Comparison of ENCODE assay signal across 2 worm cellular contexts in genomic region chrII:4769096-4769495, ce11.
TF ChIP-seq lines count a peak whose summit lies in the region.

No protein-coding gene starts in this region.

TF ChIP-seq in whole organism, L1 larva, 84 proteins besides CTCF, POLR2A, EP300 and RAD21 (continued from another document):
- no peak for TF ChIP-seq nhr-84 (tag; optimal IDR thresholded peaks at IDR 0.05; lab: Kevin White, UChicago)
- TF ChIP-seq unc-62 (GFP tag; optimal IDR thresholded peaks at IDR 0.05; lab: Kevin White, UChicago): no peak
- peak; percentile 4 for TF ChIP-seq nhr-90 (tag; optimal IDR thresholded peaks at IDR 0.05; lab: Kevin White, UChicago; ENCODE audit: poor library complexity)
- TF ChIP-seq fos-1 (tag; optimal IDR thresholded peaks at IDR 0.05; lab: Kevin White, UChicago): no peak
- TF ChIP-seq nhr-28 (tag; optimal IDR thresholded peaks at IDR 0.05; lab: Kevin White, UChicago): no peak
- no peak for TF ChIP-seq lin-15B (tag; optimal IDR thresholded peaks at IDR 0.05; lab: Kevin White, UChicago)
- TF ChIP-seq blmp-1 (tag; optimal IDR thresholded peaks at IDR 0.05; lab: Kevin White, UChicago): peak; percentile 84
- TF ChIP-seq efl-1 (optimal IDR thresholded peaks at IDR 0.05; lab: Kevin White, UChicago): no peak
- TF ChIP-seq efl-1 (GFP tag; optimal IDR thresholded peaks at IDR 0.05 in 1 of 2; lab: Kevin White, UChicago): peak in 1 of 2 experiments; percentile 73
- no peak for TF ChIP-seq irx-1 (tag; optimal IDR thresholded peaks at IDR 0.05; lab: Kevin White, UChicago)
- no peak for TF ChIP-seq aha-1 (tag; optimal IDR thresholded peaks at IDR 0.05; lab: Kevin White, UChicago)
- no peak for TF ChIP-seq lin-39 (tag; optimal IDR thresholded peaks at IDR 0.05; lab: Kevin White, UChicago)
- no peak for TF ChIP-seq nhr-11 (tag; optimal IDR thresholded peaks at IDR 0.05; lab: Kevin White, UChicago)
- no peak for TF ChIP-seq Y116A8C.19 (tag; optimal IDR thresholded peaks at IDR 0.05; lab: Kevin White, UChicago; ENCODE audit: borderline replicate concordance)
- no peak for TF ChIP-seq rnt-1 (tag; optimal IDR thresholded peaks at IDR 0.05; lab: Kevin White, UChicago)
- TF ChIP-seq egl-27 (tag; optimal IDR thresholded peaks at IDR 0.05; lab: Kevin White, UChicago): no peak
- peak in 1 of 6 experiments; percentile 84 for TF ChIP-seq elt-3 (tag; optimal IDR thresholded peaks at IDR 0.05; lab: Kevin White, UChicago)
- no peak for TF ChIP-seq lir-3 (tag; optimal IDR thresholded peaks at IDR 0.05; lab: Kevin White, UChicago; ENCODE audit: poor library complexity)
- no peak for TF ChIP-seq nhr-19 (GFP tag; conservative IDR thresholded peaks at IDR 0.05; lab: Robert Waterston, UW)
- no peak for TF ChIP-seq ceh-90 (tag; optimal IDR thresholded peaks at IDR 0.05; lab: Kevin White, UChicago)

TF ChIP-seq in whole organism, young adult, 124 proteins besides CTCF, POLR2A, EP300 and RAD21 (continued from another document):
- TF ChIP-seq ztf-25 (GFP tag; IDR thresholded peaks at IDR 0.05; lab: Robert Waterston, UW) (no peak), pha-4 (tag; optimal IDR thresholded peaks at IDR 0.05; lab: Kevin White, UChicago) (no peak), nhr-90 (tag; optimal IDR thresholded peaks at IDR 0.05; lab: Kevin White, UChicago) (no peak), ceh-40 (GFP tag; IDR thresholded peaks at IDR 0.05; lab: Robert Waterston, UW) (no peak), ceh-91 (GFP tag; IDR thresholded peaks at IDR 0.05; lab: Robert Waterston, UW) (no peak), ccch-3 (GFP tag; optimal IDR thresholded peaks at IDR 0.05; lab: Kevin White, UChicago) (no peak), F52B5.7 (tag; optimal IDR thresholded peaks at IDR 0.05; lab: Kevin White, UChicago) (no peak), sptf-2 (GFP tag; optimal IDR thresholded peaks at IDR 0.05; lab: Kevin White, UChicago) (no peak), nfya-1 (tag; optimal IDR thresholded peaks at IDR 0.05; lab: Kevin White, UChicago; ENCODE audit: borderline replicate concordance, insufficient read depth) (no peak), hrde-1 (tag; optimal IDR thresholded peaks at IDR 0.05; lab: Kevin White, UChicago; ENCODE audit: borderline replicate concordance) (no peak), rpc-1 (optimal IDR thresholded peaks at IDR 0.05; lab: Kevin White, UChicago) (no peak), rpc-1 (tag; optimal IDR thresholded peaks at IDR 0.05; lab: Kevin White, UChicago) (no peak), tbx-9 (tag; optimal IDR thresholded peaks at IDR 0.05; lab: Kevin White, UChicago; ENCODE audit: borderline replicate concordance) (no peak), mel-28 (tag; optimal IDR thresholded peaks at IDR 0.05; lab: Kevin White, UChicago; ENCODE audit: borderline replicate concordance) (no peak), nhr-27 (tag; optimal IDR thresholded peaks at IDR 0.05; lab: Kevin White, UChicago) (no peak), die-1 (tag; optimal IDR thresholded peaks at IDR 0.05; lab: Kevin White, UChicago) (no peak), rec-8 (tag; optimal IDR thresholded peaks at IDR 0.05; lab: Kevin White, UChicago) (no peak), ZK185.1 (tag; optimal IDR thresholded peaks at IDR 0.05; lab: Kevin White, UChicago; ENCODE audit: poor library complexity, severe bottlenecking) (no peak), ztf-18 (tag; optimal IDR thresholded peaks at IDR 0.05; lab: Kevin White, UChicago) (no peak), dox-1 (GFP tag; IDR thresholded peaks at IDR 0.05; lab: Robert Waterston, UW) (peak; percentile 26; the same call in 1 of the 2 replicates), ztf-3 (GFP tag; optimal IDR thresholded peaks at IDR 0.05; lab: Kevin White, UChicago) (no peak), rcor-1 (GFP tag; IDR thresholded peaks at IDR 0.05; lab: Robert Waterston, UW) (no peak), mcd-1 (GFP tag; IDR thresholded peaks at IDR 0.05; lab: Robert Waterston, UW) (no peak)
